Worm (Caenorhabditis elegans) whole organism, L2 larva: Measurements from ENCODE around the gene Y11D7A.7.

Source experiments
- ZK546.5 ChIP-seq: sonication (generic microtip); optimal IDR thresholded peaks from 2 replicates; lab custom pipeline; 2017; ENCODE audit warnings: missing biosample characterization, missing genetic modification characterization
- blmp-1 ChIP-seq: sonication (generic microtip); optimal IDR thresholded peaks from 2 replicates; lab custom pipeline; 2017; ENCODE audit warnings: missing genetic modification characterization, mild to moderate bottlenecking, missing compliant biosample characterization, antibody characterized with exemption, moderate library complexity; ENCODE audit not compliant: insufficient read depth
- mab-5 ChIP-seq: fragments of 150-350 bp; optimal IDR thresholded peaks from 2 replicates; lab custom pipeline; 2014; ENCODE audit warnings: missing biosample characterization, missing genetic modification characterization
- mdl-1 ChIP-seq, 2 experiments: fragments of 150-350 bp in 1 of 2; sonication (generic microtip) in 1 of 2; optimal IDR thresholded peaks; 2 replicates each; lab custom pipeline; 2017; ENCODE audit warnings: missing biosample characterization in 2 of 2, missing genetic modification characterization in 2 of 2
- nhr-12 ChIP-seq: fragments of 150-350 bp; optimal IDR thresholded peaks from 2 replicates; lab custom pipeline; 2014; ENCODE audit warnings: missing biosample characterization, missing genetic modification characterization
- nhr-129 ChIP-seq: fragments of 150-350 bp; optimal IDR thresholded peaks from 2 replicates; lab custom pipeline; 2014; ENCODE audit warnings: missing biosample characterization, missing genetic modification characterization
- nhr-77 ChIP-seq: fragments of 150-350 bp; optimal IDR thresholded peaks from 2 replicates; lab custom pipeline; 2014; ENCODE audit warnings: missing biosample characterization, missing genetic modification characterization
- peb-1 ChIP-seq: fragments of 150-350 bp; optimal IDR thresholded peaks from 2 replicates; lab custom pipeline; 2014; ENCODE audit warnings: missing biosample characterization, missing genetic modification characterization
- snpc-4 ChIP-seq: fragments of 150-350 bp; optimal IDR thresholded peaks from 2 replicates; lab custom pipeline; 2014; ENCODE audit warnings: missing biosample characterization, missing genetic modification characterization
- ztf-11 ChIP-seq: sonication (generic microtip); optimal IDR thresholded peaks from 2 replicates; lab custom pipeline; 2017; ENCODE audit warnings: missing biosample characterization, missing genetic modification characterization

- no peak for TF ChIP-seq nhr-12 (tag; lab: Kevin White, UChicago)
- no peak for TF ChIP-seq nhr-77
- TF ChIP-seq peb-1 (tag; lab: Kevin White, UChicago) = no peak
- TF ChIP-seq ZK546.5 (tag; lab: Kevin White, UChicago) = no peak
- TF ChIP-seq blmp-1 (tag; lab: Kevin White, UChicago) = no peak
- TF ChIP-seq mdl-1 (tag; optimal IDR thresholded peaks at IDR 0.05; lab: Kevin White, UChicago) = no peak
- no peak for TF ChIP-seq snpc-4
- no peak for TF ChIP-seq mab-5 (tag; lab: Kevin White, UChicago)
- no peak for TF ChIP-seq nhr-129 (tag; lab: Kevin White, UChicago)
- no peak for TF ChIP-seq ztf-11 (tag; lab: Kevin White, UChicago)
Observed at ce11 chrIV:9268916-9269315, 19.6 kb downstream of the Y11D7A.7 start.
